Worm (Caenorhabditis elegans) whole organism, young adult: ENCODE data around the gene mboa-2.
A peak's percentile ranks its signal among the peaks of the same experiment; 100 is the strongest.

Source experiments
- C06A6.2 ChIP-seq: fragments of 200-800 bp; sonication (Bioruptor generic); conservative IDR thresholded peaks from 2 replicates; pipeline ENCODE4 v1.3.6; 2022; ENCODE audit warnings: missing genetic modification characterization, missing compliant biosample characterization
- C17E4.6 ChIP-seq: fragments of 200-800 bp; sonication (Bioruptor generic); IDR thresholded peaks from 2 replicates; pipeline ENCODE4 v1.3.6; 2022; ENCODE audit warnings: missing genetic modification reagents, missing genetic modification characterization, missing compliant biosample characterization
- F22D6.2 ChIP-seq: sonication (generic microtip); optimal IDR thresholded peaks from 2 replicates; lab custom pipeline; 2016; ENCODE audit warnings: mild to moderate bottlenecking, missing genetic modification characterization, missing compliant biosample characterization
- F23B12.7 ChIP-seq: sonication (generic microtip); optimal IDR thresholded peaks from 2 replicates; lab custom pipeline; 2017; ENCODE audit warnings: missing genetic modification characterization, mild to moderate bottlenecking, missing compliant biosample characterization, antibody characterized with exemption, moderate library complexity; ENCODE audit not compliant: insufficient read depth
- F33H1.4 ChIP-seq: fragments of 200-800 bp; sonication (Bioruptor generic); IDR thresholded peaks from 2 replicates; pipeline ENCODE4 v1.3.6; 2022; ENCODE audit warnings: missing genetic modification reagents, missing genetic modification characterization, missing compliant biosample characterization
- F52B5.7 ChIP-seq: sonication (generic microtip); optimal IDR thresholded peaks from 2 replicates; lab custom pipeline; 2016; ENCODE audit warnings: mild to moderate bottlenecking, missing genetic modification characterization, missing compliant biosample characterization
- K11D2.4 ChIP-seq: fragments of 200-800 bp; sonication (Bioruptor generic); IDR thresholded peaks from 2 replicates; pipeline ENCODE4 v1.3.6; 2022; ENCODE audit warnings: missing genetic modification reagents, missing genetic modification characterization, missing compliant biosample characterization
- K12H6.12 ChIP-seq: fragments of 200-800 bp; sonication (Bioruptor generic); optimal IDR thresholded peaks from 2 replicates; lab custom pipeline; 2018; ENCODE audit warnings: mild to moderate bottlenecking, missing genetic modification characterization, missing compliant biosample characterization
- T07F8.4 ChIP-seq: sonication (generic microtip); optimal IDR thresholded peaks from 2 replicates; lab custom pipeline; 2016; ENCODE audit warnings: mild to moderate bottlenecking, missing genetic modification characterization, moderate library complexity, missing compliant biosample characterization
- Y53F4B.3 ChIP-seq: fragments of 200-800 bp; sonication (Bioruptor generic); IDR thresholded peaks from 2 replicates; pipeline ENCODE4 v1.3.6; 2022; ENCODE audit warnings: missing genetic modification reagents, missing genetic modification characterization, missing compliant biosample characterization
- Y95B8A.8 ChIP-seq: fragments of 200-800 bp; sonication (Bioruptor generic); IDR thresholded peaks from 2 replicates; pipeline ENCODE4 v1.3.6; 2022; ENCODE audit warnings: missing genetic modification reagents, missing genetic modification characterization, missing compliant biosample characterization
- ama-1 ChIP-seq, 3 experiments: fragments of 150-350 bp in 1 of 3; sonication (generic microtip) in 2 of 3; optimal IDR thresholded peaks; 2 replicates each; lab custom pipeline; 2014 to 2018; ENCODE audit warnings: missing biosample characterization in 2 of 3, missing genetic modification characterization in 2 of 3, missing genetic modification reagents in 2 of 3
- ceh-27 ChIP-seq: fragments of 200-800 bp; sonication (Bioruptor generic); optimal IDR thresholded peaks from 2 replicates; lab custom pipeline; 2018; ENCODE audit warnings: mild to moderate bottlenecking, missing genetic modification characterization, moderate library complexity, missing compliant biosample characterization
- ceh-91 ChIP-seq: fragments of 200-800 bp; sonication (Bioruptor generic); IDR thresholded peaks from 2 replicates; pipeline ENCODE4 v1.3.6; 2022; ENCODE audit warnings: missing genetic modification reagents, missing genetic modification characterization, missing compliant biosample characterization
- efl-1 ChIP-seq: fragments of 150-350 bp; optimal IDR thresholded peaks from 2 replicates; lab custom pipeline; 2014; ENCODE audit warnings: missing biosample characterization, missing genetic modification reagents, missing genetic modification characterization
- egl-44 ChIP-seq: fragments of 200-800 bp; sonication (Bioruptor generic); IDR thresholded peaks from 2 replicates; pipeline ENCODE4 v1.3.6; 2022; ENCODE audit warnings: missing genetic modification reagents, missing genetic modification characterization, missing compliant biosample characterization
- ets-4 ChIP-seq: fragments of 200-800 bp; sonication (Bioruptor generic); optimal IDR thresholded peaks from 2 replicates; lab custom pipeline; 2018; ENCODE audit warnings: mild to moderate bottlenecking, missing genetic modification characterization, missing compliant biosample characterization
- him-1 ChIP-seq: sonication (generic microtip); optimal IDR thresholded peaks from 2 replicates; lab custom pipeline; 2016; ENCODE audit warnings: missing genotype, missing genetic modification reagents, missing genetic modification characterization, missing compliant biosample characterization
- hlh-12 ChIP-seq: sonication (generic microtip); optimal IDR thresholded peaks from 2 replicates; lab custom pipeline; 2016; ENCODE audit warnings: missing genetic modification characterization, missing compliant biosample characterization
- hmg-1.2 ChIP-seq: fragments of 200-800 bp; sonication (Bioruptor generic); IDR thresholded peaks from 2 replicates; pipeline ENCODE4 v1.3.6; 2022; ENCODE audit warnings: missing genetic modification reagents, missing genetic modification characterization, missing compliant biosample characterization
- hsf-1 ChIP-seq: fragments of 200-800 bp; sonication (Bioruptor generic); IDR thresholded peaks from 2 replicates; pipeline ENCODE4 v1.3.6; 2022; ENCODE audit warnings: missing genetic modification reagents, missing genetic modification characterization, missing compliant biosample characterization
- lin-26 ChIP-seq: fragments of 200-800 bp; sonication (Bioruptor generic); IDR thresholded peaks from 2 replicates; pipeline ENCODE4 v1.3.6; 2022; ENCODE audit warnings: missing genetic modification reagents, missing genetic modification characterization, missing compliant biosample characterization
- lin-35 ChIP-seq, 3 experiments: fragments of 150-350 bp in 2 of 3; sonication (generic microtip) in 1 of 3; optimal IDR thresholded peaks; 2 replicates each; lab custom pipeline; 2014 to 2018; ENCODE audit warnings: missing biosample characterization in 3 of 3, missing genetic modification characterization in 3 of 3, missing genetic modification reagents in 3 of 3
- lin-40 ChIP-seq: sonication (generic microtip); optimal IDR thresholded peaks from 2 replicates; lab custom pipeline; 2016; ENCODE audit warnings: missing genetic modification characterization, mild to moderate bottlenecking, missing compliant biosample characterization, missing genotype, missing genetic modification reagents
- lir-1 ChIP-seq: fragments of 200-800 bp; sonication (Bioruptor generic); conservative IDR thresholded peaks from 2 replicates; pipeline ENCODE4 v1.3.6; 2022; ENCODE audit warnings: missing genetic modification reagents, missing genetic modification characterization, missing compliant biosample characterization
- lsl-1 ChIP-seq: fragments of 200-800 bp; sonication (Bioruptor generic); optimal IDR thresholded peaks from 2 replicates; lab custom pipeline; 2018; ENCODE audit warnings: mild to moderate bottlenecking, missing genetic modification characterization, moderate library complexity, missing compliant biosample characterization
- lsy-27 ChIP-seq: sonication (generic microtip); optimal IDR thresholded peaks from 2 replicates; lab custom pipeline; 2017; ENCODE audit warnings: missing genetic modification characterization, mild to moderate bottlenecking, missing compliant biosample characterization, antibody characterized with exemption, missing genotype, borderline replicate concordance; ENCODE audit not compliant: insufficient read depth
- madf-3 ChIP-seq: fragments of 200-800 bp; sonication (Bioruptor generic); IDR thresholded peaks from 2 replicates; pipeline ENCODE4 v1.3.6; 2022; ENCODE audit warnings: missing genetic modification reagents, missing genetic modification characterization, missing compliant biosample characterization
- madf-6 ChIP-seq: fragments of 200-800 bp; sonication (Bioruptor generic); IDR thresholded peaks from 2 replicates; pipeline ENCODE4 v1.3.6; 2022; ENCODE audit warnings: missing genetic modification reagents, missing genetic modification characterization, missing compliant biosample characterization
- mcd-1 ChIP-seq: fragments of 200-800 bp; sonication (Bioruptor generic); IDR thresholded peaks from 2 replicates; pipeline ENCODE4 v1.3.6; 2022; ENCODE audit warnings: missing genetic modification reagents, missing genetic modification characterization, missing compliant biosample characterization
- nfya-1 ChIP-seq: sonication (generic microtip); optimal IDR thresholded peaks from 2 replicates; lab custom pipeline; 2017; ENCODE audit warnings: antibody characterized with exemption, missing compliant biosample characterization, missing genetic modification characterization, borderline replicate concordance; ENCODE audit not compliant: insufficient read depth
- nfyb-1 ChIP-seq: fragments of 200-800 bp; sonication (Bioruptor generic); IDR thresholded peaks from 2 replicates; pipeline ENCODE4 v1.3.6; 2022; ENCODE audit warnings: missing genetic modification reagents, missing genetic modification characterization, missing compliant biosample characterization
- pbrm-1 ChIP-seq: fragments of 200-800 bp; sonication (Bioruptor generic); IDR thresholded peaks from 2 replicates; pipeline ENCODE4 v1.3.6; 2022; ENCODE audit warnings: missing genetic modification reagents, missing genetic modification characterization, missing compliant biosample characterization
- rcor-1 ChIP-seq: fragments of 200-800 bp; sonication (Bioruptor generic); IDR thresholded peaks from 2 replicates; pipeline ENCODE4 v1.3.6; 2022; ENCODE audit warnings: missing genetic modification reagents, missing genetic modification characterization, missing compliant biosample characterization
- rec-8 ChIP-seq, 2 experiments: sonication (generic microtip); optimal IDR thresholded peaks; 2 replicates each; lab custom pipeline; 2016; ENCODE audit warnings: mild to moderate bottlenecking in 2 of 2, missing genetic modification characterization in 2 of 2, missing genetic modification reagents in 2 of 2, missing genotype in 2 of 2, missing biosample characterization in 1 of 2, missing compliant biosample characterization in 1 of 2, moderate library complexity in 1 of 2
- sdz-38 ChIP-seq: sonication (generic microtip); optimal IDR thresholded peaks from 2 replicates; lab custom pipeline; 2016; ENCODE audit warnings: missing genotype, missing genetic modification characterization, missing compliant biosample characterization
- sea-2 ChIP-seq: fragments of 200-800 bp; sonication (Bioruptor generic); IDR thresholded peaks from 2 replicates; pipeline ENCODE4 v1.3.6; 2022; ENCODE audit warnings: missing genetic modification characterization, missing compliant biosample characterization
- snpc-1.3 ChIP-seq: sonication (generic microtip); optimal IDR thresholded peaks from 2 replicates; lab custom pipeline; 2017; ENCODE audit warnings: missing genetic modification characterization, mild to moderate bottlenecking, missing compliant biosample characterization, antibody characterized with exemption, moderate library complexity, missing genotype, missing genetic modification reagents; ENCODE audit not compliant: insufficient read depth
- somi-1 ChIP-seq: fragments of 200-800 bp; sonication (Bioruptor generic); optimal IDR thresholded peaks from 2 replicates; lab custom pipeline; 2018; ENCODE audit warnings: mild to moderate bottlenecking, missing genetic modification characterization, missing compliant biosample characterization
- sptf-2 ChIP-seq: fragments of 200-800 bp; sonication (Bioruptor generic); optimal IDR thresholded peaks from 2 replicates; lab custom pipeline; 2018; ENCODE audit warnings: mild to moderate bottlenecking, missing genetic modification characterization, missing compliant biosample characterization
- tbp1 ChIP-seq: fragments of 200-800 bp; sonication (Bioruptor generic); optimal IDR thresholded peaks from 2 replicates; lab custom pipeline; 2018; ENCODE audit warnings: mild to moderate bottlenecking, missing genetic modification characterization, missing compliant biosample characterization
- xnd-1 ChIP-seq: sonication (generic microtip); optimal IDR thresholded peaks from 2 replicates; lab custom pipeline; 2016; ENCODE audit warnings: missing genotype, missing genetic modification reagents, missing genetic modification characterization, missing compliant biosample characterization
- zim-3 ChIP-seq: sonication (generic microtip); optimal IDR thresholded peaks from 2 replicates; lab custom pipeline; 2017; ENCODE audit warnings: mild to moderate bottlenecking, missing genetic modification characterization, moderate library complexity, missing compliant biosample characterization
- ztf-28 ChIP-seq: fragments of 200-800 bp; sonication (Bioruptor generic); IDR thresholded peaks from 2 replicates; pipeline ENCODE4 v1.3.6; 2022; ENCODE audit warnings: missing genetic modification reagents, missing genetic modification characterization, missing compliant biosample characterization

The mboa-2 gene

ce11 chrV:11082964-11083363, 39.3 kb downstream of the mboa-2 start:
- TF ChIP-seq lsl-1: peak; percentile 77
- TF ChIP-seq rcor-1: no peak
- TF ChIP-seq F33H1.4 (GFP tag; lab: Robert Waterston, UW): peak; percentile 57; the same call in 1 of the 2 replicates
- TF ChIP-seq sptf-2 (GFP tag; lab: Kevin White, UChicago): no peak
- TF ChIP-seq madf-6 (GFP tag; lab: Robert Waterston, UW): peak; percentile 34; the same call in 1 of the 2 replicates
- TF ChIP-seq lir-1: no peak
- no peak for TF ChIP-seq efl-1
- no peak for TF ChIP-seq Y53F4B.3 (GFP tag; lab: Robert Waterston, UW)
- no peak for TF ChIP-seq F23B12.7
- TF ChIP-seq ama-1 (optimal IDR thresholded peaks at IDR 0.05; lab: Kevin White, UChicago): no peak
- TF ChIP-seq ama-1 (GFP tag; optimal IDR thresholded peaks at IDR 0.05; lab: Kevin White, UChicago): no peak
- TF ChIP-seq nfya-1 (tag; lab: Kevin White, UChicago): no peak

- TF ChIP-seq T07F8.4 (tag; lab: Kevin White, UChicago): no peak
- no peak for TF ChIP-seq lin-26 (GFP tag; lab: Robert Waterston, UW)
- no peak for TF ChIP-seq F22D6.2 (tag; lab: Kevin White, UChicago)
- peak; percentile 6 for TF ChIP-seq lin-40
- TF ChIP-seq C17E4.6: no peak
- peak; percentile 15 for TF ChIP-seq K12H6.12 (tag; lab: Kevin White, UChicago)
- no peak for TF ChIP-seq pbrm-1
- TF ChIP-seq somi-1 (GFP tag; lab: Kevin White, UChicago): peak; percentile 42
- TF ChIP-seq hlh-12 (tag; lab: Kevin White, UChicago): no peak
- TF ChIP-seq ets-4: no peak
- TF ChIP-seq xnd-1: no peak
- TF ChIP-seq Y95B8A.8 (GFP tag; lab: Robert Waterston, UW): 0 out of 2 replicates have a peak, but pooled peaks have one; percentile 9
- TF ChIP-seq C06A6.2 (GFP tag; lab: Robert Waterston, UW): 0 out of 2 replicates have a peak, but pooled peaks have one; percentile 44
- TF ChIP-seq rec-8 (tag; optimal IDR thresholded peaks at IDR 0.05; lab: Kevin White, UChicago): no peak
- peak; percentile 46 for TF ChIP-seq F52B5.7 (tag; lab: Kevin White, UChicago)
- TF ChIP-seq nfyb-1 (GFP tag; lab: Robert Waterston, UW): peak; percentile 40; the same call in 1 of the 2 replicates
- TF ChIP-seq sea-2: no peak
- TF ChIP-seq K11D2.4 (GFP tag; lab: Robert Waterston, UW): 0 out of 2 replicates have a peak, but pooled peaks have one; percentile 15
Measured at ce11 chrV:11082475-11082874, 39.8 kb downstream of the mboa-2 start.

- TF ChIP-seq ceh-91 (no peak), madf-3 (no peak), snpc-1.3 (tag; lab: Kevin White, UChicago) (no peak), mcd-1 (peak; percentile 33; the same call in 1 of the 2 replicates), zim-3 (tag; lab: Kevin White, UChicago) (no peak), lin-35 (GFP tag; optimal IDR thresholded peaks at IDR 0.05; lab: Kevin White, UChicago) (no peak), egl-44 (GFP tag; lab: Robert Waterston, UW) (no peak), him-1 (tag; lab: Kevin White, UChicago) (no peak), T07F8.4 (tag; lab: Kevin White, UChicago) (no peak), ztf-28 (GFP tag; lab: Robert Waterston, UW) (no peak), lin-40 (no peak), lsy-27 (tag; lab: Kevin White, UChicago) (no peak), hsf-1 (GFP tag; lab: Robert Waterston, UW) (no peak), hmg-1.2 (GFP tag; lab: Robert Waterston, UW) (peak; percentile 23; the same call in 1 of the 2 replicates), sdz-38 (tag; lab: Kevin White, UChicago) (no peak), efl-1 (no peak), tbp1 (no peak), ceh-27 (GFP tag; lab: Kevin White, UChicago) (peak; percentile 4), C06A6.2 (GFP tag; lab: Robert Waterston, UW) (no peak)
Measured at ce11 chrV:11080345-11081102, 41.8 kb downstream of the mboa-2 start, which contains the start of gene act-1. act-1 (plus strand) TSS chrV:11081052.
